Worm (Caenorhabditis elegans) whole organism, L4/young adult: ENCODE results near the gene Y59H11AR.3.

Experiments used
- W03F9.2 ChIP-seq: fragments of 150-350 bp; optimal IDR thresholded peaks from 2 replicates; lab custom pipeline; 2014; ENCODE audit warnings: missing biosample characterization, missing genetic modification characterization
- dao-5 ChIP-seq: sonication (generic microtip); optimal IDR thresholded peaks from 2 replicates; lab custom pipeline; 2016; ENCODE audit warnings: missing genotype, missing genetic modification characterization, moderate library complexity, missing compliant biosample characterization
- him-1 ChIP-seq: sonication (generic microtip); optimal IDR thresholded peaks from 2 replicates; lab custom pipeline; 2016; ENCODE audit warnings: missing genotype, missing genetic modification reagents, missing genetic modification characterization, missing compliant biosample characterization

- TF ChIP-seq W03F9.2 (tag; lab: Kevin White, UChicago) (no peak), dao-5 (tag; lab: Kevin White, UChicago) (no peak), him-1 (tag; lab: Kevin White, UChicago) (no peak)
Observed at ce11 chrIV:8627328-8627727, 32.1 kb upstream of the Y59H11AR.3 start, which contains the start of gene F42A9.11.
